Worm (Caenorhabditis elegans): ENCODE results near the gene F20C5.6.

The F20C5.6 gene

DNA sequence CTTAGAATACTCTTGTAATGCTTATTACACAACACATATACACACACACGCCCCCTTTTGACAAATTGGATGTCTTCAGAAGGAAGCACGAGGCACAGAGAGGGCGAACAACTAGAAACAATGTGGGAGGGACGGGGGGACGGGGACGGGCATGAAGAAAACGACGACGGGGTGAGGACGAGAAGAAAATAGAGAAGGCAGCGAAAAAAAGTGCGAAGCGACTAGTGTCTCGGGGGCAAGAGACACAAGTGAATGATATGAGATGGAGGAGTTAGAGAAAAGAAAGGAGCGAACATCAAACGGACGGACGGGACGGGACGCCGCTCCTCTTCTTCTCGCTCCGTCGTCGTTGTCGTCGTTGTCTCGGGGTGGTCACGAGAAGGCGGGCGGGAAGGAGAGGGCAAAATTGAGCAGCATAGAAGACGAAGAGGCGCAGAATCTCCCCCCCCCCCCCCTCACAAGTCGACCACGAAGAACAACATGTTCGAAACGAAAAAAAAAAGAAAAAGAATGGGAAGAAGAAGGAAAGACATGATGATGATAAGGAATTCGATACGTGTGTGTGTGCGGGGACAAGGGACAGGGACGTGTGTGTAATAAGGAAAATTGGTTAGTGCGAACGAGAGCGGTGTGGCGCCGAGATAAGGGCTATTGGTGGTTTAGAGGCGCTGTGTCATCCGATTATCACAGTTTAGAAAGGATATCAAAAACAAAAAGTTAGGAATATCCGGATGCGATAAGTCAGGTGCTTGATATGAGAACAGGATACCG, 22.1 kb upstream of the F20C5.6 start:
- TF ChIP-seq elt-2 (tag; optimal IDR thresholded peaks at IDR 0.05): peak; percentile 97
- peak; percentile 62 for TF ChIP-seq nhr-43 (tag; optimal IDR thresholded peaks at IDR 0.05; ENCODE audit: poor library complexity, severe bottlenecking)
- TF ChIP-seq elt-1 (tag; optimal IDR thresholded peaks at IDR 0.05): peak; percentile 65
- TF ChIP-seq lin-15B (tag; optimal IDR thresholded peaks at IDR 0.05): peak; percentile 17
- peak; percentile 75 for TF ChIP-seq mdl-1 (tag; optimal IDR thresholded peaks at IDR 0.05)
- no peak for TF ChIP-seq ama-1 (optimal IDR thresholded peaks at IDR 0.05)
- TF ChIP-seq nhr-67 (tag; optimal IDR thresholded peaks at IDR 0.05): no peak
- TF ChIP-seq egl-27 (tag; optimal IDR thresholded peaks at IDR 0.05): peak; percentile 53
- TF ChIP-seq jun-1 (tag; optimal IDR thresholded peaks at IDR 0.05): peak; percentile 77
- TF ChIP-seq elt-3 (tag; optimal IDR thresholded peaks at IDR 0.05): peak in 1 of 3 experiments; percentile 11
- no peak for TF ChIP-seq nhr-28 (tag; optimal IDR thresholded peaks at IDR 0.05)
- no peak for TF ChIP-seq aly-2 (tag; optimal IDR thresholded peaks at IDR 0.05)
- TF ChIP-seq egl-5 (tag; optimal IDR thresholded peaks at IDR 0.05): no peak
- TF ChIP-seq sea-2 (GFP tag; optimal IDR thresholded peaks at IDR 0.05): no peak
- TF ChIP-seq ZK546.5 (tag; optimal IDR thresholded peaks at IDR 0.05): no peak
- TF ChIP-seq fkh-10 (GFP tag; optimal IDR thresholded peaks at IDR 0.05): peak; percentile 90
- peak; percentile 46 for TF ChIP-seq R02D3.7 (tag; optimal IDR thresholded peaks at IDR 0.05)
- TF ChIP-seq nhr-12 (tag; optimal IDR thresholded peaks at IDR 0.05): no peak
- no peak for TF ChIP-seq nhr-11 (tag; optimal IDR thresholded peaks at IDR 0.05)
- no peak for TF ChIP-seq nhr-76 (tag; optimal IDR thresholded peaks at IDR 0.05)
- no peak for TF ChIP-seq eor-1 (tag; optimal IDR thresholded peaks at IDR 0.05)
- TF ChIP-seq nhr-25 (tag; optimal IDR thresholded peaks at IDR 0.05): peak; percentile 88
- peak; percentile 80 for TF ChIP-seq unc-62 (GFP tag; optimal IDR thresholded peaks at IDR 0.05)
- peak; percentile 12 for TF ChIP-seq skn-1 (tag; optimal IDR thresholded peaks at IDR 0.05)
- TF ChIP-seq hmg-11 (tag; optimal IDR thresholded peaks at IDR 0.05): peak; percentile 80
- TF ChIP-seq nhr-237 (tag; optimal IDR thresholded peaks at IDR 0.05): no peak
- TF ChIP-seq nfya-1 (tag; optimal IDR thresholded peaks at IDR 0.05; ENCODE audit: insufficient read depth): peak; percentile 81
- TF ChIP-seq tbx-2 (tag; optimal IDR thresholded peaks at IDR 0.05): peak; percentile 71
- peak; percentile 57 for TF ChIP-seq ceh-28 (tag; optimal IDR thresholded peaks at IDR 0.05)
- peak; percentile 29 for TF ChIP-seq zag-1 (tag; optimal IDR thresholded peaks at IDR 0.05)
- TF ChIP-seq pqm-1 (tag; optimal IDR thresholded peaks at IDR 0.05): peak; percentile 56
- no peak for TF ChIP-seq ceh-16 (tag; optimal IDR thresholded peaks at IDR 0.05)
- no peak for TF ChIP-seq nhr-77 (tag; optimal IDR thresholded peaks at IDR 0.05)
- TF ChIP-seq unc-39 (tag; optimal IDR thresholded peaks at IDR 0.05): no peak
- peak; percentile 82 for TF ChIP-seq lsy-12 (tag; optimal IDR thresholded peaks at IDR 0.05)
- TF ChIP-seq mml-1 (tag; optimal IDR thresholded peaks at IDR 0.05): no peak
- peak; percentile 83 for TF ChIP-seq snpc-4 (tag; optimal IDR thresholded peaks at IDR 0.05)
- TF ChIP-seq pha-4 (tag; optimal IDR thresholded peaks at IDR 0.05): peak; percentile 68
- TF ChIP-seq nhr-23 (tag; optimal IDR thresholded peaks at IDR 0.05): peak; percentile 83
- TF ChIP-seq fkh-2 (tag; optimal IDR thresholded peaks at IDR 0.05): no peak
- no peak for TF ChIP-seq fos-1 (tag; optimal IDR thresholded peaks at IDR 0.05)
- no peak for TF ChIP-seq ztf-11 (tag; optimal IDR thresholded peaks at IDR 0.05)
- TF ChIP-seq ztf-4 (tag; optimal IDR thresholded peaks at IDR 0.05): peak; percentile 67
- peak; percentile 7 for TF ChIP-seq daf-12 (tag; optimal IDR thresholded peaks at IDR 0.05)
- peak; percentile 49 for TF ChIP-seq ceh-82 (tag; optimal IDR thresholded peaks at IDR 0.05)
- peak; percentile 79 for TF ChIP-seq lin-39 (tag; optimal IDR thresholded peaks at IDR 0.05)
- TF ChIP-seq ceh-9 (tag; optimal IDR thresholded peaks at IDR 0.05): no peak

Measured in whole organism, L3 larva.